Worm (Caenorhabditis elegans) whole organism, midembryonic: Measurements from ENCODE around the gene K01D12.9.

Source experiments
- cog-1 ChIP-seq: sonication (generic microtip); optimal IDR thresholded peaks from 2 replicates; lab custom pipeline; 2016; ENCODE audit warnings: missing genetic modification characterization, missing compliant biosample characterization
- flt-1 ChIP-seq: fragments of 200-800 bp; sonication (Bioruptor generic); IDR thresholded peaks from 2 replicates; pipeline ENCODE4 v1.3.6; 2022; ENCODE audit warnings: missing genetic modification characterization, missing compliant biosample characterization
- med-1 ChIP-seq: sonication (generic microtip); optimal IDR thresholded peaks from 2 replicates; lab custom pipeline; 2017; ENCODE audit warnings: missing genetic modification characterization, mild to moderate bottlenecking, missing compliant biosample characterization, antibody characterized with exemption, missing genetic modification reagents; ENCODE audit not compliant: insufficient read depth
- ref-1 ChIP-seq: fragments of 200-800 bp; sonication (Bioruptor generic); conservative IDR thresholded peaks from 2 replicates; pipeline ENCODE4 v1.3.6; 2022; ENCODE audit warnings: missing genetic modification reagents, missing genetic modification characterization, missing compliant biosample characterization

ce11 chrV:12415656-12416055, 11.2 kb upstream of the K01D12.9 start, which contains the start of gene cdr-2:
- TF ChIP-seq flt-1 (no peak), med-1 (GFP tag; lab: Kevin White, UChicago) (no peak), cog-1 (no peak), ref-1 (no peak)
